Fruit fly (Drosophila melanogaster): ENCODE data around the gene Cyp305a1.

Cyp305a1 gene

DNA sequence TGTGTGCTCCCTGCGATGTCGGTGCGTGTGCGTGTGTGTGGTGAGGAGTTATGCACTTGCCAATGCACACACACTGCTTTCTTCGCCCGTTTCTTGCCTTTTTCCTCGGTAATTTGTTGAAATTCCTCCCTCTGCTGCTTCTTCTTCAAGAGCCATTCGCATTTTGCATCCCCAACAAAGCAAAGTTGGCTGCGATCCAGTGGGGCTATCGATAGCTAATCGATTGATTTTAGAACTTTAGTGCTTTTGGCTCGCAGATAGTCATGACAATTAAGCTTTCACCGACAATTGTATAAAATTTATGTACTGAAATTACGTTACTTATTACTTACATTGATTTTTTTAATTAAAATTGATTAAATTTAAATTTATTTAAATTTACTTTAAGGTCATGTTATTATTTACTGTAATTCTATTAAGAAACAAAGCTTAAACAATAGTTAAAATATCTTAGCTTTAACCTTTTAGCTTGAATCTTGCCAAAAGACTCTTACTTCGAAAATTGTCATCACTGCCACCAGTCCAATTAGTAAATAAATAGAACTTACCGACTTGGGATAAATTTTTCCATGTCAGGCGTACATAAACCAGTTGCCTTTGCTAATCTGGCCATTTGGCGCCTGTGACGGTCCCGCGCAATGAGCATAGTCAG is 21.1 kb upstream of the Cyp305a1 start, which contains the start of the genes trc and CG32221 (continued):
- no peak for TF ChIP-seq CG31365 (tag; optimal IDR thresholded peaks at IDR 0.05)
- no peak for TF ChIP-seq oc (tag; optimal IDR thresholded peaks at IDR 0.05)
- no peak for TF ChIP-seq fd102C (GFP tag; optimal IDR thresholded peaks at IDR 0.05)
- TF ChIP-seq bsh (GFP tag; optimal IDR thresholded peaks at IDR 0.05): no peak
- no peak for TF ChIP-seq CG10959 (GFP tag; IDR thresholded peaks at IDR 0.05)
- peak in 1 of 2 experiments; percentile 19 for TF ChIP-seq crp (GFP tag; optimal IDR thresholded peaks at IDR 0.05)
- TF ChIP-seq CG11456 (GFP tag; IDR thresholded peaks at IDR 0.05): peak; percentile 57; the same call in 2 of the 3 replicates
- no peak for TF ChIP-seq CG7372 (GFP tag; IDR thresholded peaks at IDR 0.05)
- TF ChIP-seq ci (GFP tag; IDR thresholded peaks at IDR 0.05): peak; percentile 81
- no peak for TF ChIP-seq CG1647 (GFP tag; optimal IDR thresholded peaks at IDR 0.05)
- no peak for TF ChIP-seq dm (GFP tag; optimal IDR thresholded peaks at IDR 0.05)
- no peak for TF ChIP-seq CG6272 (GFP tag; IDR thresholded peaks at IDR 0.05)
- TF ChIP-seq Ets97D (GFP tag; optimal IDR thresholded peaks at IDR 0.05): peak; percentile 96
- TF ChIP-seq so (GFP tag; IDR thresholded peaks at IDR 0.05): 0 out of 3 replicates have a peak, but pooled peaks have one; percentile 9
- peak; percentile 69 for TF ChIP-seq nmo (GFP tag; optimal IDR thresholded peaks at IDR 0.05)
- peak; percentile 37 for TF ChIP-seq CG33557 (GFP tag; optimal IDR thresholded peaks at IDR 0.05)
- peak; percentile 67 for TF ChIP-seq CG13287 (GFP tag; IDR thresholded peaks at IDR 0.05; ENCODE audit: partially characterized antibody)
- peak; percentile 65 for TF ChIP-seq CG4328 (GFP tag; optimal IDR thresholded peaks at IDR 0.05)
- TF ChIP-seq CG7357 (GFP tag; IDR thresholded peaks at IDR 0.05): no peak
- TF ChIP-seq MTF-1 (GFP tag; optimal IDR thresholded peaks at IDR 0.05; ENCODE audit: borderline replicate concordance): peak; percentile 58
- peak; percentile 34 for TF ChIP-seq tin (GFP tag; optimal IDR thresholded peaks at IDR 0.05)

DNA sequence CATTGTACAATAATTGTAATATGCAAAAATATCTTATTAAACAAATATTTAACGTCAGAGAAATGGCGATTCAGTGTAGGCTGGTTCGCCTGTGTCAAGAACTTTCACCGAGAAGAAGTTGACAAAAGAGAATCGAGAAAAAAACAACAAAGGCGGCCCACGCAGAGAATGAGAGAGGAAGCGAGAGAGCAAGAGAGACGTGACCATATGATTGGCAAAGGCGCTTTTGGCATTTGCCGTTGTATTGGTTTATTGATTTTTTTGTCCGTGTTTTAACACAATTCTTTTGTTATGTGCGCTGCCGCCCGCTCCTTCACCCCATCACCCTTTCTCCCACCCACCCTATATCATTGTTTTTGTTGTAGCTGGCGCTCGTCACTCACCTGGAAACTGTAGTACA is 20.1 kb upstream of the Cyp305a1 start:
- TF ChIP-seq cg (GFP tag; optimal IDR thresholded peaks at IDR 0.05) (peak; percentile 42), Optix (GFP tag; IDR thresholded peaks at IDR 0.05) (no peak), CG4360 (GFP tag; IDR thresholded peaks at IDR 0.05) (0 out of 2 replicates have a peak, but pooled peaks have one; percentile 13), crol (GFP tag; IDR thresholded peaks at IDR 0.05) (peak; percentile 70), Xbp1 (GFP tag; optimal IDR thresholded peaks at IDR 0.05) (no peak), MBD-R2 (GFP tag; IDR thresholded peaks at IDR 0.05) (peak; percentile 28; the same call in 1 of the 2 replicates), sr (GFP tag; IDR thresholded peaks at IDR 0.05) (peak; percentile 81), CG15514 (GFP tag; optimal IDR thresholded peaks at IDR 0.05) (peak; percentile 14), nom (GFP tag; optimal IDR thresholded peaks at IDR 0.05) (peak; percentile 48), kah (GFP tag; optimal IDR thresholded peaks at IDR 0.05) (no peak), Trl (optimal IDR thresholded peaks at IDR 0.05) (peak; percentile 62 to 70), Trl (GFP tag; optimal IDR thresholded peaks at IDR 0.05) (no peak), Med (GFP tag) (peak; percentile 60), grau (tag; optimal IDR thresholded peaks at IDR 0.05) (peak; percentile 66), CG11696 (GFP tag; IDR thresholded peaks at IDR 0.05) (no peak), psq (GFP tag; optimal IDR thresholded peaks at IDR 0.05) (peak; percentile 36), dysf (GFP tag; IDR thresholded peaks at IDR 0.05) (no peak), crp (GFP tag; optimal IDR thresholded peaks at IDR 0.05) (peak in 1 of 2 experiments; percentile 17), onecut (GFP tag; IDR thresholded peaks at IDR 0.05) (peak; percentile 98), sim (GFP tag; IDR thresholded peaks at IDR 0.05) (peak; percentile 28; the same call in 1 of the 2 replicates), pfk (GFP tag; optimal IDR thresholded peaks at IDR 0.05) (peak; percentile 16)
